Worm (Caenorhabditis elegans): Measurements from ENCODE around the gene F59A6.12.

F59A6.12 gene

ce11 chrII:5032669-5033068, 20.8 kb upstream of the F59A6.12 start (continued):
- TF ChIP-seq blmp-1 (tag; optimal IDR thresholded peaks at IDR 0.05) (no peak), mab-9 (GFP tag; IDR thresholded peaks at IDR 0.05) (no peak), elt-2 (tag; optimal IDR thresholded peaks at IDR 0.05) (peak; percentile 60), unc-130 (tag; optimal IDR thresholded peaks at IDR 0.05) (no peak), aha-1 (tag; optimal IDR thresholded peaks at IDR 0.05) (no peak), grh-1 (GFP tag; IDR thresholded peaks at IDR 0.05) (no peak), sup-37 (GFP tag; optimal IDR thresholded peaks at IDR 0.05) (no peak), ceh-88 (GFP tag; IDR thresholded peaks at IDR 0.05) (no peak), rnt-1 (tag; optimal IDR thresholded peaks at IDR 0.05) (peak; percentile 69), irx-1 (tag; optimal IDR thresholded peaks at IDR 0.05) (peak; percentile 24), ets-5 (GFP tag; IDR thresholded peaks at IDR 0.05) (no peak), xbp-1 (tag; optimal IDR thresholded peaks at IDR 0.05) (peak; percentile 55), lin-35 (GFP tag; optimal IDR thresholded peaks at IDR 0.05) (peak; percentile 49 to 71), sox-4 (tag; optimal IDR thresholded peaks at IDR 0.05) (no peak), jun-1 (tag; optimal IDR thresholded peaks at IDR 0.05) (no peak), unc-86 (tag; optimal IDR thresholded peaks at IDR 0.05) (peak; percentile 13), tlp-1 (tag; optimal IDR thresholded peaks at IDR 0.05) (no peak), hlh-4 (tag; optimal IDR thresholded peaks at IDR 0.05) (no peak), sptf-1 (tag; optimal IDR thresholded peaks at IDR 0.05) (no peak), lsy-2 (tag; optimal IDR thresholded peaks at IDR 0.05) (peak; percentile 50 to 73), lin-13 (GFP tag; optimal IDR thresholded peaks at IDR 0.05) (peak; percentile 23), nhr-47 (tag; optimal IDR thresholded peaks at IDR 0.05) (peak; percentile 74), C16A3.4 (tag; optimal IDR thresholded peaks at IDR 0.05) (peak; percentile 41), nhr-77 (tag; optimal IDR thresholded peaks at IDR 0.05) (peak; percentile 9), nhr-11 (tag; optimal IDR thresholded peaks at IDR 0.05) (no peak), efl-3 (GFP tag; optimal IDR thresholded peaks at IDR 0.05) (no peak), C34B4.2 (tag; optimal IDR thresholded peaks at IDR 0.05) (no peak), nhr-90 (tag; optimal IDR thresholded peaks at IDR 0.05; ENCODE audit: poor library complexity) (peak; percentile 38), ces-1 (GFP tag; optimal IDR thresholded peaks at IDR 0.05) (no peak), nhr-237 (tag; optimal IDR thresholded peaks at IDR 0.05) (no peak), lin-14 (GFP tag; optimal IDR thresholded peaks at IDR 0.05) (peak; percentile 40), pax-3 (tag; optimal IDR thresholded peaks at IDR 0.05) (no peak), nhr-12 (tag; optimal IDR thresholded peaks at IDR 0.05) (no peak), ceh-8 (GFP tag; optimal IDR thresholded peaks at IDR 0.05) (no peak), nhr-85 (tag) (peak; percentile 45), ama-1 (optimal IDR thresholded peaks at IDR 0.05) (no peak), ztf-4 (tag; optimal IDR thresholded peaks at IDR 0.05) (peak; percentile 48), mdl-1 (tag; optimal IDR thresholded peaks at IDR 0.05) (peak in 1 of 2 experiments; percentile 58), nhr-20 (tag; optimal IDR thresholded peaks at IDR 0.05) (peak; percentile 69), alr-1 (tag; optimal IDR thresholded peaks at IDR 0.05; ENCODE audit: borderline replicate concordance) (no peak), isw-1 (GFP tag; IDR thresholded peaks at IDR 0.05) (peak; percentile 26; the same call in 1 of the 2 replicates), fkh-10 (GFP tag; optimal IDR thresholded peaks at IDR 0.05) (no peak), fkh-8 (tag; optimal IDR thresholded peaks at IDR 0.05) (peak; percentile 48), ceh-63 (GFP tag; optimal IDR thresholded peaks at IDR 0.05) (no peak), F16B12.6 (tag; optimal IDR thresholded peaks at IDR 0.05) (peak; percentile 48), zag-1 (tag; optimal IDR thresholded peaks at IDR 0.05) (no peak), unc-98 (GFP tag; IDR thresholded peaks at IDR 0.05) (no peak), ztf-11 (tag; optimal IDR thresholded peaks at IDR 0.05) (no peak), nhr-84 (tag; optimal IDR thresholded peaks at IDR 0.05) (no peak), dpl-1 (GFP tag; optimal IDR thresholded peaks at IDR 0.05) (peak in 2 of 3 experiments; percentile 33 to 45), zip-4 (GFP tag; optimal IDR thresholded peaks at IDR 0.05) (no peak), aly-2 (tag; optimal IDR thresholded peaks at IDR 0.05) (no peak), mep-1 (tag; optimal IDR thresholded peaks at IDR 0.05) (no peak), fos-1 (tag; optimal IDR thresholded peaks at IDR 0.05) (peak; percentile 55)

Data from whole organism, L1 larva.